Worm (Caenorhabditis elegans) whole organism, L4/young adult: ENCODE results near the gene C10G8.2.

Experiments
- dao-5 ChIP-seq: sonication (generic microtip); optimal IDR thresholded peaks from 2 replicates; lab custom pipeline; 2016; ENCODE audit warnings: missing genotype, missing genetic modification characterization, moderate library complexity, missing compliant biosample characterization
- him-1 ChIP-seq: sonication (generic microtip); optimal IDR thresholded peaks from 2 replicates; lab custom pipeline; 2016; ENCODE audit warnings: missing genotype, missing genetic modification reagents, missing genetic modification characterization, missing compliant biosample characterization

DNA sequence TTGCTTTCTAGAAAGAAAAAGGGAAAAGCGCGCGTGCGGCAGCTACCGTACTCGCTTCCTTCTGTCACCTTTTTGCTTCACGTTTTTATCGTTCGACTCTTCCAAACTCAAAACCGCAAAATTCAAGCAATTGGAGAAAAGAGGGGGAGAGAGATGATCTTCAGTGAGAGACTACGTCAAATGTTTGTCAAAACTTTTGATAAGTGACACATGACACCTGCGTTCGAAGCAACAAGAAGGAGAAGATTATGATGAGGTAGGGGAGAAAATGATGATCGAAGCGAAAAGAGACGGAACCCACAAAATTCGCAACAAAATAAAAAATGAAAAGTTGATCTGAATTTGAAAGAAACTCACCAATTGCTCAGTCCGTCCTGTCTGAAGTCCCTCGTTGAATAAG, 4.1 kb downstream of the C10G8.2 start:
- TF ChIP-seq dao-5, result no peak
- no peak for TF ChIP-seq him-1 (tag; lab: Kevin White, UChicago)
